Worm (Caenorhabditis elegans) whole organism, young adult: ENCODE measurements around the gene F22B5.4.
"Not testable (repeated sequence)": the region's sequence is repeated elsewhere in the genome, so short reads cannot be mapped to it uniquely, and the experiment has no call there.

Source experiments
- B0035.1 ChIP-seq: sonication (generic microtip); optimal IDR thresholded peaks from 2 replicates; lab custom pipeline; 2016; ENCODE audit warnings: missing genetic modification characterization, mild to moderate bottlenecking, missing compliant biosample characterization, missing genotype, missing genetic modification reagents
- B0336.3 ChIP-seq: fragments of 200-800 bp; sonication (Bioruptor generic); IDR thresholded peaks from 2 replicates; pipeline ENCODE4 v1.3.6; 2022; ENCODE audit warnings: missing genetic modification characterization, missing compliant biosample characterization
- D2030.7 ChIP-seq: fragments of 200-800 bp; sonication (Bioruptor generic); IDR thresholded peaks from 2 replicates; pipeline ENCODE4 v1.3.6; 2022; ENCODE audit warnings: missing genetic modification reagents, missing genetic modification characterization, missing compliant biosample characterization
- F22D6.2 ChIP-seq: sonication (generic microtip); optimal IDR thresholded peaks from 2 replicates; lab custom pipeline; 2016; ENCODE audit warnings: mild to moderate bottlenecking, missing genetic modification characterization, missing compliant biosample characterization
- F33H1.4 ChIP-seq: fragments of 200-800 bp; sonication (Bioruptor generic); IDR thresholded peaks from 2 replicates; pipeline ENCODE4 v1.3.6; 2022; ENCODE audit warnings: missing genetic modification reagents, missing genetic modification characterization, missing compliant biosample characterization
- T07F8.4 ChIP-seq: sonication (generic microtip); optimal IDR thresholded peaks from 2 replicates; lab custom pipeline; 2016; ENCODE audit warnings: mild to moderate bottlenecking, missing genetic modification characterization, moderate library complexity, missing compliant biosample characterization
- T26A5.8 ChIP-seq: sonication (generic microtip); optimal IDR thresholded peaks from 2 replicates; lab custom pipeline; 2016; ENCODE audit warnings: missing genetic modification characterization, missing compliant biosample characterization
- chd-7 ChIP-seq: sonication (generic microtip); optimal IDR thresholded peaks from 2 replicates; lab custom pipeline; 2016; ENCODE audit warnings: mild to moderate bottlenecking, missing genetic modification characterization, moderate library complexity, missing compliant biosample characterization
- dpl-1 ChIP-seq: fragments of 150-350 bp; optimal IDR thresholded peaks from 2 replicates; lab custom pipeline; 2014; ENCODE audit warnings: missing biosample characterization, missing genetic modification reagents, missing genetic modification characterization
- hmg-1.2 ChIP-seq: fragments of 200-800 bp; sonication (Bioruptor generic); IDR thresholded peaks from 2 replicates; pipeline ENCODE4 v1.3.6; 2022; ENCODE audit warnings: missing genetic modification reagents, missing genetic modification characterization, missing compliant biosample characterization
- lin-35 ChIP-seq, 3 experiments: fragments of 150-350 bp in 2 of 3; sonication (generic microtip) in 1 of 3; optimal IDR thresholded peaks; 2 replicates each; lab custom pipeline; 2014 to 2018; ENCODE audit warnings: missing biosample characterization in 3 of 3, missing genetic modification characterization in 3 of 3, missing genetic modification reagents in 3 of 3
- mcd-1 ChIP-seq: fragments of 200-800 bp; sonication (Bioruptor generic); IDR thresholded peaks from 2 replicates; pipeline ENCODE4 v1.3.6; 2022; ENCODE audit warnings: missing genetic modification reagents, missing genetic modification characterization, missing compliant biosample characterization

ce11 chrII:8432949-8433348 lies 16.6 kb upstream of the F22B5.4 start:
- peak; percentile 46 for TF ChIP-seq hmg-1.2 (GFP tag; lab: Robert Waterston, UW)
- not testable (repeated sequence) for TF ChIP-seq T26A5.8 (tag; lab: Kevin White, UChicago); T07F8.4 (tag; lab: Kevin White, UChicago); dpl-1; F22D6.2 (tag; lab: Kevin White, UChicago); B0336.3 (GFP tag; lab: Robert Waterston, UW); F33H1.4 (GFP tag; lab: Robert Waterston, UW); B0035.1; chd-7 (tag; lab: Kevin White, UChicago); lin-35 (GFP tag; optimal IDR thresholded peaks at IDR 0.05; lab: Kevin White, UChicago); mcd-1 (GFP tag; lab: Robert Waterston, UW); D2030.7 (GFP tag; lab: Robert Waterston, UW)
